Fruit fly (Drosophila melanogaster) whole organism, pupa: ENCODE data around the gene Tmx3.

Source experiments
- CG10348 ChIP-seq: fragments of 200-800 bp; sonication (Bioruptor generic); IDR thresholded peaks from 2 replicates; pipeline ENCODE4 v1.3.6; 2022; ENCODE audit warnings: missing biosample characterization, missing genetic modification characterization
- CG12605 ChIP-seq: fragments of 200-800 bp; sonication (Bioruptor generic); IDR thresholded peaks from 2 replicates; pipeline ENCODE4 v1.3.6; 2022; ENCODE audit warnings: missing biosample characterization, missing genetic modification characterization
- CG14655 ChIP-seq: fragments of 200-800 bp; sonication (Bioruptor generic); optimal IDR thresholded peaks from 3 replicates; lab custom pipeline; 2017; ENCODE audit warnings: mild to moderate bottlenecking, missing biosample characterization, missing genetic modification reagents, missing genetic modification characterization
- CG15710 ChIP-seq: fragments of 200-800 bp; sonication (Bioruptor generic); optimal IDR thresholded peaks from 2 replicates; lab custom pipeline; 2018; ENCODE audit warnings: missing biosample characterization, mild to moderate bottlenecking, missing genetic modification characterization, moderate library complexity
- CG17806 ChIP-seq: fragments of 200-800 bp; sonication (Bioruptor generic); optimal IDR thresholded peaks from 2 replicates; lab custom pipeline; 2018; ENCODE audit warnings: missing biosample characterization, mild to moderate bottlenecking, missing genetic modification characterization, moderate library complexity
- CG32121 ChIP-seq: fragments of 200-800 bp; sonication (Bioruptor generic); IDR thresholded peaks from 2 replicates; pipeline ENCODE4 v1.3.6; 2022; ENCODE audit warnings: missing biosample characterization, missing genetic modification characterization
- CG4496 ChIP-seq: fragments of 200-800 bp; sonication (Bioruptor generic); IDR thresholded peaks from 3 replicates; pipeline ENCODE4 v1.3.6; 2022; ENCODE audit warnings: missing biosample characterization, missing genetic modification characterization
- CG9948 ChIP-seq: fragments of 200-800 bp; sonication (Bioruptor generic); optimal IDR thresholded peaks from 2 replicates; lab custom pipeline; 2018; ENCODE audit warnings: missing biosample characterization, mild to moderate bottlenecking, missing genetic modification characterization, moderate library complexity
- EcR ChIP-seq: fragments of 200-800 bp; sonication (Bioruptor generic); optimal IDR thresholded peaks from 3 replicates; lab custom pipeline; 2019; ENCODE audit warnings: missing biosample characterization, missing genetic modification characterization, mild to moderate bottlenecking, moderate library complexity, missing genetic modification reagents
- Ets98B ChIP-seq: fragments of 200-800 bp; sonication (Bioruptor generic); IDR thresholded peaks from 2 replicates; pipeline ENCODE4 v1.3.6; 2022; ENCODE audit warnings: missing biosample characterization, missing genetic modification characterization
- Pif1A ChIP-seq: fragments of 200-800 bp; sonication (Bioruptor generic); optimal IDR thresholded peaks from 3 replicates; lab custom pipeline; 2016; ENCODE audit warnings: missing biosample characterization, missing genetic modification characterization
- Pif1B ChIP-seq: fragments of 200-800 bp; sonication (Bioruptor generic); optimal IDR thresholded peaks from 3 replicates; lab custom pipeline; 2016; ENCODE audit warnings: missing biosample characterization, missing genetic modification characterization
- fd96Ca ChIP-seq: fragments of 200-800 bp; sonication (Bioruptor generic); IDR thresholded peaks from 3 replicates; pipeline ENCODE4 v1.3.6; 2022; ENCODE audit warnings: missing biosample characterization, missing genetic modification characterization
- gl ChIP-seq: fragments of 200-800 bp; sonication (Bioruptor generic); optimal IDR thresholded peaks from 2 replicates; lab custom pipeline; 2018; ENCODE audit warnings: missing biosample characterization, mild to moderate bottlenecking, missing genetic modification characterization

- no peak for TF ChIP-seq Pif1A (GFP tag; lab: Kevin White, UChicago)
- no peak for TF ChIP-seq Ets98B (GFP tag; lab: Robert Waterston, UW)
- TF ChIP-seq CG12605 (GFP tag; lab: Robert Waterston, UW) = no peak
- no peak for TF ChIP-seq CG15710 (tag; lab: Kevin White, UChicago)
- peak; percentile 66 for TF ChIP-seq CG14655 (GFP tag; lab: Kevin White, UChicago)
- no peak for TF ChIP-seq Pif1B
- TF ChIP-seq CG32121 (GFP tag; lab: Robert Waterston, UW) = no peak
- no peak for TF ChIP-seq EcR (GFP tag; lab: Kevin White, UChicago)
- TF ChIP-seq CG10348 = no peak
- no peak for TF ChIP-seq CG4496
- TF ChIP-seq fd96Ca (GFP tag; lab: Robert Waterston, UW) = no peak
- TF ChIP-seq CG9948 (tag; lab: Kevin White, UChicago) = no peak
- TF ChIP-seq CG17806 (tag; lab: Kevin White, UChicago) = no peak
- no peak for TF ChIP-seq gl (tag; lab: Kevin White, UChicago)
Observed at dm6 chr3L:16221278-16221677, 7.6 kb upstream of the Tmx3 start.
